Worm (Caenorhabditis elegans): ENCODE data around the gene Y57A10A.14.

Y57A10A.14 gene

ce11 chrII:12222524-12222923 lies 36.8 kb downstream of the Y57A10A.14 start (continued):
- TF ChIP-seq snpc-1.3 (tag; optimal IDR thresholded peaks at IDR 0.05; ENCODE audit: insufficient read depth) (no peak), Y95B8A.8 (GFP tag; IDR thresholded peaks at IDR 0.05) (no peak), mcd-1 (GFP tag; IDR thresholded peaks at IDR 0.05) (peak; percentile 68), madf-10 (tag; optimal IDR thresholded peaks at IDR 0.05) (peak; percentile 78), C06A6.2 (GFP tag; conservative IDR thresholded peaks at IDR 0.05) (no peak), mel-28 (tag; optimal IDR thresholded peaks at IDR 0.05; ENCODE audit: borderline replicate concordance) (no peak), ztf-28 (GFP tag; IDR thresholded peaks at IDR 0.05) (no peak), rec-8 (tag; optimal IDR thresholded peaks at IDR 0.05) (no peak), T07F8.4 (tag; optimal IDR thresholded peaks at IDR 0.05) (no peak), hlh-12 (tag; optimal IDR thresholded peaks at IDR 0.05) (no peak), nfya-1 (tag; optimal IDR thresholded peaks at IDR 0.05; ENCODE audit: borderline replicate concordance, insufficient read depth) (no peak), nhr-90 (tag; optimal IDR thresholded peaks at IDR 0.05) (peak; percentile 30), dox-1 (GFP tag; IDR thresholded peaks at IDR 0.05) (peak; percentile 75), attf-5 (GFP tag; optimal IDR thresholded peaks at IDR 0.05) (peak; percentile 63), mxl-1 (tag; optimal IDR thresholded peaks at IDR 0.05) (no peak), madf-8 (GFP tag; conservative IDR thresholded peaks at IDR 0.05) (no peak), let-607 (tag; optimal IDR thresholded peaks at IDR 0.05) (no peak), F22D6.2 (tag; optimal IDR thresholded peaks at IDR 0.05) (no peak), ztf-25 (GFP tag; IDR thresholded peaks at IDR 0.05) (no peak), F55B11.4 (tag; optimal IDR thresholded peaks at IDR 0.05; ENCODE audit: borderline replicate concordance, insufficient read depth) (no peak), B0035.1 (tag; optimal IDR thresholded peaks at IDR 0.05) (no peak), Y53F4B.3 (GFP tag; IDR thresholded peaks at IDR 0.05) (no peak), akir-1 (GFP tag; optimal IDR thresholded peaks at IDR 0.05) (no peak), rcor-1 (GFP tag; IDR thresholded peaks at IDR 0.05) (peak; percentile 83), egl-18 (GFP tag; IDR thresholded peaks at IDR 0.05) (no peak), snpc-4 (GFP tag; optimal IDR thresholded peaks at IDR 0.05) (peak; percentile 62), snpc-4 (tag; optimal IDR thresholded peaks at IDR 0.05) (peak; percentile 50 to 87 (median 81)), Y53G8AR.9 (GFP tag; conservative IDR thresholded peaks at IDR 0.05) (0 out of 2 replicates have a peak, but pooled peaks have one; percentile 14), nfyb-1 (GFP tag; IDR thresholded peaks at IDR 0.05) (peak; percentile 79), nhr-179 (tag; optimal IDR thresholded peaks at IDR 0.05) (no peak), Y79H2A.3 (GFP tag; conservative IDR thresholded peaks at IDR 0.05) (no peak), unc-130 (GFP tag; optimal IDR thresholded peaks at IDR 0.05) (no peak), D2030.7 (GFP tag; IDR thresholded peaks at IDR 0.05) (no peak), F57A8.1 (GFP tag; optimal IDR thresholded peaks at IDR 0.05) (no peak), lsl-1 (GFP tag; optimal IDR thresholded peaks at IDR 0.05) (no peak), zim-3 (tag; optimal IDR thresholded peaks at IDR 0.05) (no peak), xnd-1 (tag; optimal IDR thresholded peaks at IDR 0.05) (no peak), die-1 (tag; optimal IDR thresholded peaks at IDR 0.05) (peak; percentile 36), lin-35 (GFP tag; optimal IDR thresholded peaks at IDR 0.05) (peak in 1 of 3 experiments; percentile 68), hsf-1 (GFP tag; IDR thresholded peaks at IDR 0.05) (no peak), Y67H2A.10 (GFP tag; conservative IDR thresholded peaks at IDR 0.05) (no peak), dpff-1 (tag; optimal IDR thresholded peaks at IDR 0.05) (no peak), lsy-27 (tag; optimal IDR thresholded peaks at IDR 0.05; ENCODE audit: borderline replicate concordance, insufficient read depth) (no peak), unc-62 (GFP tag; optimal IDR thresholded peaks at IDR 0.05) (no peak), nhr-80 (tag; optimal IDR thresholded peaks at IDR 0.05) (peak; percentile 40), bed-2 (GFP tag; IDR thresholded peaks at IDR 0.05) (no peak), K12H6.12 (tag; optimal IDR thresholded peaks at IDR 0.05) (peak; percentile 65), zfh-2 (GFP tag; conservative IDR thresholded peaks at IDR 0.05) (peak; percentile 98)

Measured in whole organism, young adult.